Fruit fly (Drosophila melanogaster): ENCODE results near the gene neo.

The neo gene

DNA sequence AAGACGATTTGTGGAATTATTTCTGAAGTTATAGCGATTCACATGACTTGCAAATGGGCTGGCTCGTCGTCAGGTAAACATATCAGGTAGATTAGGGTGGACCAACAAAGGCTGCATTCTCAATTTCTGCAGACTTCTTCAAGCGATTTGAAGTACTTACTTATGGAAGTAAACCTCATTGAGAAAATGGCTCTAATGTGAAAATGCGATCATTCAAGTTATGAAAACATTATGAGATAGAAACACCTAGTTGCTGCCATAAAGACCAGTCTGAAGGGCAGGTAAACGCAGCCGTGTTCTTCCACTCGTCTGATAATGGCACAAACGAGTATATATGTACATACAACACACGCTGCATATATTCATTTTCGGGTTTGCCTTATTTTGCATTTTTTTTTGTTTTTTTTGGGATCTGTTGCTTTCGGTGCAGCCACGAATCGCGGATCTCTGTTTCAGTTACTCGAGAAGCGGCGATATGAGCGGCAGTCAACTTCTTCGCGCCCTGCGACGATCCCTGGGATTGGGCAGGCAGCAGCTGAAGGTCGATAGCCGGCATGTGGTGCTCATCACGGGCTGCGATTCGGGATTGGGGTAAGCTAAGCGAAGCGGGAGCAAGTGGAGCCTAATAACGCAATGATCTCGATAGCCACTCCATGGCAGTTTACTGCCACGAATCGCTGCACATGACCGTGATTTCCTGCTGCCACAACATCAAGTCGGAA, 24.6 kb upstream of the neo start, which contains the start of gene sro:
TSS of gene sro (plus strand) at position 437 of the 722 bp plus-strand sequence.
- TF ChIP-seq tll (GFP tag; optimal IDR thresholded peaks at IDR 0.05) (peak in 1 of 2 experiments; percentile 85), cad (GFP tag; optimal IDR thresholded peaks at IDR 0.05) (peak; percentile 54), Ptx1 (GFP tag; IDR thresholded peaks at IDR 0.05) (no peak), HLH4C (GFP tag; IDR thresholded peaks at IDR 0.05; ENCODE audit: partially characterized antibody) (0 out of 3 replicates have a peak, but pooled peaks have one; percentile 24), yki (optimal IDR thresholded peaks at IDR 0.05) (no peak), zen (tag; optimal IDR thresholded peaks at IDR 0.05) (peak; percentile 63), Blimp-1 (GFP tag; optimal IDR thresholded peaks at IDR 0.05) (no peak), CG2116 (GFP tag; optimal IDR thresholded peaks at IDR 0.05) (no peak), Ets65A (GFP tag) (peak; percentile 78)

DNA sequence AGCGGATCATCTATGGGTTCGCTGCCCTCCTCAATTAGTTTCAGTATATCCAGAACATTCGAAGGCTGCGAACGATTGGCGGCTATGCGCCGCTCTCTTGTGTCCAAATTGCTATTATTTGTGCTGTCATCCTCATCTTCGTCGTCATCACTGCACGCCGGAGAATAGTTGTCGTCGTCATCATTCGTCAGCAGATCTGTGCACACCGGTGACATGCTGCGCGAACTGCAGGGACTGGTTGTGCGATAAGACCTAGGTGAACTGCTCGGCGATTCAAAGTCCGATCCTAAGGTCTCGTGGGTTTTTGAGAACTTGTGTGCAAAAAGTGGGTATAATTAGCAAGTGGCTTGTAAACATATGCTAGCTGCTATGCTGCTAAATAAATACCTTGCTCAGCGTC, 21.7 kb upstream of the neo start:
- TF ChIP-seq Bteb2 (GFP tag; optimal IDR thresholded peaks at IDR 0.05) (no peak), fd96Cb (tag; optimal IDR thresholded peaks at IDR 0.05) (no peak), CG3847 (GFP tag; IDR thresholded peaks at IDR 0.05) (no peak), CG11398 (GFP tag; optimal IDR thresholded peaks at IDR 0.05) (no peak), chif (GFP tag; optimal IDR thresholded peaks at IDR 0.05) (no peak), chn (GFP tag; optimal IDR thresholded peaks at IDR 0.05) (no peak)

DNA sequence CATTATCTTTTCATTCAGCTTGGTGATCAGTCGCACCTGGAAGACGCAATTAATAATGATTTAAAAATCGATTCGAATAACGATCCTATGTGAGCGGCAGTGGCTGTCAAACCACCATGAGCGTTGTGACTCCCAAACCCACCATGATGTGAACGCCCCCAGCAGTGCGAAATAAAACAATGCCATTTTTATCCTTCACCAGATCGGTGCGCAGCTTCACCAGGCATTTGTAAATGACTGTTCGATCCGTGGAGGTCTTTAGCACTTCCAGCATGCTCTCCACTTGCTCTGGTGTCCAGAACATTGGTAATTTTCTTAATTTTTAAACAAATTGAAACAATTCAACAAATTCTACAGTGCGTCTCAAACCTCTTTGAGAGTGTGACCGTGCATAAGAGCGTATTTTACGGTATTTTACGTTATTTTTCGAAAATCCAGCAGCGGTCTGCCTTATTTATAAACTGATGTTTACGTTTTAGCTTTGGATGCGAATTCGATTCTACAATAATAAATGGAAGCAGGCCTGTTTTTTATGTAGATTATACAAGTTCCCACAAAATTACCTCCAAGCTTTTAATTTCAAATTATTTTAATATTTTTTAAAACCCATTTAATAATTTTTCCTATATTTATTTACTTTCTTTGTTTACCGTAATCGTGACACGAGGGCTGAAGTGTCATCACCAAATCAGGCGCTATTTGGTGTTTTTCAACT, 19.8 kb upstream of the neo start, which contains the start of the genes Rnb and Drice:
TSS of gene Rnb (minus strand) at position 389 of the 715 bp plus-strand sequence.
TSS of gene Drice (plus strand) at position 693 of the 715 bp plus-strand sequence.
- TF ChIP-seq gcm2 (GFP tag; optimal IDR thresholded peaks at IDR 0.05) (no peak), slou (GFP tag; optimal IDR thresholded peaks at IDR 0.05) (peak; percentile 11), CG16813 (GFP tag; IDR thresholded peaks at IDR 0.05; ENCODE audit: partially characterized antibody) (peak; percentile 71), org-1 (GFP tag; optimal IDR thresholded peaks at IDR 0.05) (no peak), CG4424 (GFP tag; optimal IDR thresholded peaks at IDR 0.05) (peak; percentile 48), GATAe (GFP tag; conservative IDR thresholded peaks at IDR 0.05) (no peak), CG15601 (tag; optimal IDR thresholded peaks at IDR 0.05) (peak; percentile 45), ac (GFP tag; optimal IDR thresholded peaks at IDR 0.05) (no peak), Nf-YB (GFP tag; optimal IDR thresholded peaks at IDR 0.05) (no peak), Max (GFP tag; optimal IDR thresholded peaks at IDR 0.05) (peak; percentile 58), cato (GFP tag; optimal IDR thresholded peaks at IDR 0.05; ENCODE audit: borderline replicate concordance) (no peak), CG10209 (GFP tag; optimal IDR thresholded peaks at IDR 0.05) (peak; percentile 48), dati (GFP tag; IDR thresholded peaks at IDR 0.05) (no peak), CG3847 (GFP tag; IDR thresholded peaks at IDR 0.05) (peak; percentile 51), CG5953 (GFP tag; IDR thresholded peaks at IDR 0.05) (0 out of 2 replicates have a peak, but pooled peaks have one; percentile 6), bsh (GFP tag; optimal IDR thresholded peaks at IDR 0.05) (peak in 1 of 2 experiments; percentile 35), CG33557 (GFP tag; optimal IDR thresholded peaks at IDR 0.05) (peak; percentile 58), bbx (GFP tag; IDR thresholded peaks at IDR 0.05; ENCODE audit: partially characterized antibody) (peak; percentile 47; the same call in 1 of the 2 replicates), sd (tag; optimal IDR thresholded peaks at IDR 0.05) (no peak), CG9876 (GFP tag; optimal IDR thresholded peaks at IDR 0.05) (no peak), H2.0 (GFP tag; IDR thresholded peaks at IDR 0.05) (peak; percentile 38; the same call in 1 of the 2 replicates), Mrtf (GFP tag; IDR thresholded peaks at IDR 0.05) (no peak), CG30431 (GFP tag; optimal IDR thresholded peaks at IDR 0.05) (no peak), CG32772 (GFP tag; IDR thresholded peaks at IDR 0.05) (0 out of 2 replicates have a peak, but pooled peaks have one; percentile 25), MESR4 (GFP tag; optimal IDR thresholded peaks at IDR 0.05) (peak; percentile 90), Lhr (GFP tag; optimal IDR thresholded peaks at IDR 0.05) (peak; percentile 60), CG6254 (GFP tag; optimal IDR thresholded peaks at IDR 0.05) (no peak), CG10321 (GFP tag; IDR thresholded peaks at IDR 0.05) (no peak), CG32767 (GFP tag; IDR thresholded peaks at IDR 0.05) (0 out of 2 replicates have a peak, but pooled peaks have one; percentile 30), Dll (GFP tag; IDR thresholded peaks at IDR 0.05; ENCODE audit: partially characterized antibody) (peak; percentile 86), CG2712 (tag; optimal IDR thresholded peaks at IDR 0.05) (peak; percentile 66)

Measured in whole organism, embryonic.